Worm (Caenorhabditis elegans): ENCODE measurements around the gene spp-6.

DNA sequence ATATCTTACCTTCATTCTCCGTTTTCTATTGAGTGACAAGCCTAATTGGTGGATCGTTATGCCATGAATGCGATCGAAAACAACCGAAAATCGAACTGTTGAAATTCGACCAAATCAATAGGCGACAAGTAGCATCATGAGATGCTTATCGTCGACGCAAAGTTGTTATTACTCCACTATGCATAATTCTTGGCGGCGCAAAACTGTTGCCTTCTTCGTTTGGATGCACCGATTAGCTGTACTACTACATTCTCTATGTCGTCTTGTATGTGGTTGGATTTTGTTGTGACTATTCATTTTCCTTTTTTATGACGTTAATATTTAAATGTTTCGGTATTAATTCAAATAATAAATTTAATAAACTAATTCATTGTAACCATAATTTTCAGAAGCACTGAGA, 45.2 kb upstream of the spp-6 start, which contains the start of gene F46H5.11:
- TF ChIP-seq aly-2 (tag; optimal IDR thresholded peaks at IDR 0.05) (no peak), elt-3 (tag; optimal IDR thresholded peaks at IDR 0.05) (no peak)

Measured in whole organism, L3 larva.